Worm (Caenorhabditis elegans): ENCODE data around the gene R02D5.1.
A peak's percentile ranks its signal among the peaks of the same experiment; 100 is the strongest.

Gene R02D5.1

DNA sequence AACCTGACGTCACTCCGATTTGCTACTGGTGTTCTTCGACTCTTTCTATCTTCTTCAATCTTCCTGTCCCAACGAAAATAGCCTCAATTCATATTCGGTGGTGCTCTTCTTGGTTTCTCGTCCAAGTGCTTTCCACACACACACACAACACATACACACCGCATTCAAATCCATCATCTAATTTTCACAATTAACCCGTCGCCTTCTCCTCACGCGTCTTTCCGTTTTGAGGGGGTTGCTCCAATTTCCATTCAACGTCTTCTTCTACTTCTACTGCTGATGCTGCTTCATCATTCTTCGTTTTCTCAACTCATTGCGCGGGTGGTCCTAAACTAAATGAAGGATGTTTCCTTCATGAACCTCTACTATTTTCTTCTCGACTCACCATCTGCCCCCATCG is 17.0 kb upstream of the R02D5.1 start:
- no peak for TF ChIP-seq fos-1 (tag; optimal IDR thresholded peaks at IDR 0.05)
- peak; percentile 25 for TF ChIP-seq lin-14 (GFP tag; optimal IDR thresholded peaks at IDR 0.05)

- no peak for TF ChIP-seq alr-1 (tag; optimal IDR thresholded peaks at IDR 0.05; ENCODE audit: borderline replicate concordance)
- TF ChIP-seq lin-15B (tag; optimal IDR thresholded peaks at IDR 0.05), result no peak
- TF ChIP-seq lsy-2 (tag; optimal IDR thresholded peaks at IDR 0.05), result no peak
- no peak for TF ChIP-seq pax-3 (tag; optimal IDR thresholded peaks at IDR 0.05)
- no peak for TF ChIP-seq rnt-1 (tag; optimal IDR thresholded peaks at IDR 0.05)
- no peak for TF ChIP-seq nhr-84 (tag; optimal IDR thresholded peaks at IDR 0.05)
- TF ChIP-seq Y116A8C.19 (tag; optimal IDR thresholded peaks at IDR 0.05; ENCODE audit: borderline replicate concordance), result no peak
- TF ChIP-seq isw-1 (GFP tag; IDR thresholded peaks at IDR 0.05), result no peak
- no peak for TF ChIP-seq efl-3 (GFP tag; optimal IDR thresholded peaks at IDR 0.05)
- TF ChIP-seq lin-13 (GFP tag; optimal IDR thresholded peaks at IDR 0.05), result no peak
Measured at ce11 chrV:14493665-14494064, 14.4 kb upstream of the R02D5.1 start.

- TF ChIP-seq ceh-90 (tag; optimal IDR thresholded peaks at IDR 0.05) (no peak), blmp-1 (tag; optimal IDR thresholded peaks at IDR 0.05) (peak; percentile 94), lin-14 (GFP tag; optimal IDR thresholded peaks at IDR 0.05) (peak; percentile 51)
Measured at ce11 chrV:14495493-14495892, 12.6 kb upstream of the R02D5.1 start.

DNA sequence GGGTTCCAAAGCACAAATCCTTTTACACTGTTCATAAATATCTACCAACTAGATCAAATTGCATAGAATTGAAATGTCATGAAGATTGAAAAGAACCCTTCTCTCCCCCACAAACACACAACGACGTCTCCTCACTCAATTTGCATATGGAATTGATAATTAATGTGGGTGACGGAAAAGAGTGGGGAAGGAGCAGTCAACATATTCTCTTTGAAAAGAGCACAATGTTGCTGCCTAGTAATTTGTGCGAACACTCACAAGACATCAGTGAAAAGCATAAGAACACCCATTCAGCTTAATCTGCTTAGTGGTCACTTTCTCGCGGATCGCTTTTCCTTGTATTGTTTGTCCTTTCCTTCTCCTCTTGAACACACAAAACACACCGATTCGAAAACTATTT is 11.6 kb upstream of the R02D5.1 start:
- TF ChIP-seq sup-37 (GFP tag; optimal IDR thresholded peaks at IDR 0.05), result no peak
- peak; percentile 34 for TF ChIP-seq nhr-85 (tag)

ce11 chrV:14498204-14498603 is 9.8 kb upstream of the R02D5.1 start:
- TF ChIP-seq ceh-63 (GFP tag; optimal IDR thresholded peaks at IDR 0.05) (no peak), efl-1 (optimal IDR thresholded peaks at IDR 0.05) (no peak), efl-1 (GFP tag; optimal IDR thresholded peaks at IDR 0.05 in 1 of 2) (peak in 1 of 2 experiments; percentile 50), nhr-12 (tag; optimal IDR thresholded peaks at IDR 0.05) (no peak), nhr-47 (tag; optimal IDR thresholded peaks at IDR 0.05) (no peak), unc-30 (tag; optimal IDR thresholded peaks at IDR 0.05) (no peak), blmp-1 (tag; optimal IDR thresholded peaks at IDR 0.05) (peak; percentile 2), mab-9 (GFP tag; IDR thresholded peaks at IDR 0.05) (no peak), lin-14 (GFP tag; optimal IDR thresholded peaks at IDR 0.05) (no peak), xbp-1 (tag; optimal IDR thresholded peaks at IDR 0.05) (no peak)

- TF ChIP-seq nhr-20 (tag; optimal IDR thresholded peaks at IDR 0.05) (peak; percentile 39), lsy-2 (tag; optimal IDR thresholded peaks at IDR 0.05) (peak in 1 of 2 experiments; percentile 22), pax-3 (tag; optimal IDR thresholded peaks at IDR 0.05) (no peak), efl-1 (optimal IDR thresholded peaks at IDR 0.05) (no peak), efl-1 (GFP tag; optimal IDR thresholded peaks at IDR 0.05 in 1 of 2) (peak in 1 of 2 experiments; percentile 91), elt-3 (tag; optimal IDR thresholded peaks at IDR 0.05) (peak in 2 of 6 experiments; percentile 47 to 65), lin-35 (GFP tag; optimal IDR thresholded peaks at IDR 0.05) (peak in 1 of 2 experiments; percentile 46), skn-1 (tag; optimal IDR thresholded peaks at IDR 0.05) (peak; percentile 42), snu-23 (GFP tag; optimal IDR thresholded peaks at IDR 0.05) (peak; percentile 17), lin-14 (GFP tag; optimal IDR thresholded peaks at IDR 0.05) (peak; percentile 59), swsn-7 (tag; optimal IDR thresholded peaks at IDR 0.05) (no peak), mep-1 (tag; optimal IDR thresholded peaks at IDR 0.05) (peak; percentile 45), nhr-85 (tag) (peak; percentile 83), hlh-17 (GFP tag; optimal IDR thresholded peaks at IDR 0.05; ENCODE audit: borderline replicate concordance) (no peak), unc-30 (tag; optimal IDR thresholded peaks at IDR 0.05) (no peak), blmp-1 (tag; optimal IDR thresholded peaks at IDR 0.05) (peak; percentile 44)
Measured at ce11 chrV:14499074-14499864, 8.8 kb upstream of the R02D5.1 start.
